Fruit fly (Drosophila melanogaster): Measurements from ENCODE around the gene Fancl.
A peak's percentile ranks its signal among the peaks of the same experiment; 100 is the strongest.

The Fancl gene

dm6 chr3R:10052695-10053382 lies at the start of gene Fancl, which contains the start of gene Npc2e:
Gene Fancl, minus strand, starts transcription at chr3R:10052869.
Gene Npc2e, plus strand, starts transcription at chr3R:10053332.
- TF ChIP-seq CG12768 (GFP tag; optimal IDR thresholded peaks at IDR 0.05) (no peak), pad (GFP tag; optimal IDR thresholded peaks at IDR 0.05) (no peak), ovo (GFP tag; optimal IDR thresholded peaks at IDR 0.05) (no peak), bab1 (GFP tag; optimal IDR thresholded peaks at IDR 0.05) (no peak), CG14711 (tag; optimal IDR thresholded peaks at IDR 0.05) (no peak), CG7101 (tag; optimal IDR thresholded peaks at IDR 0.05) (no peak), Hr96 (GFP tag; optimal IDR thresholded peaks at IDR 0.05) (no peak), cnc (optimal IDR thresholded peaks at IDR 0.05) (no peak), CG11617 (GFP tag; optimal IDR thresholded peaks at IDR 0.05) (no peak)

- TF ChIP-seq bab1 (GFP tag; optimal IDR thresholded peaks at IDR 0.05) (peak; percentile 73), Hr96 (GFP tag; optimal IDR thresholded peaks at IDR 0.05) (no peak), CG7101 (tag; optimal IDR thresholded peaks at IDR 0.05) (no peak), pad (GFP tag; optimal IDR thresholded peaks at IDR 0.05) (peak; percentile 47), kay (GFP tag; ENCODE audit: borderline replicate concordance) (peak; percentile 53), CG7045 (GFP tag; optimal IDR thresholded peaks at IDR 0.05) (no peak), CG1620 (GFP tag; optimal IDR thresholded peaks at IDR 0.05) (no peak), CG5204 (GFP tag; optimal IDR thresholded peaks at IDR 0.05) (no peak), cnc (optimal IDR thresholded peaks at IDR 0.05) (no peak), CG33017 (tag; optimal IDR thresholded peaks at IDR 0.05) (no peak), Mnt (GFP tag; optimal IDR thresholded peaks at IDR 0.05) (no peak), Clk (GFP tag; optimal IDR thresholded peaks at IDR 0.05) (peak; percentile 16), ovo (GFP tag; optimal IDR thresholded peaks at IDR 0.05) (no peak), tj (GFP tag; optimal IDR thresholded peaks at IDR 0.05) (peak; percentile 11), cic (GFP tag; optimal IDR thresholded peaks at IDR 0.05) (no peak), CG14711 (tag; optimal IDR thresholded peaks at IDR 0.05) (peak; percentile 0), CG11617 (GFP tag; optimal IDR thresholded peaks at IDR 0.05) (no peak), toe (GFP tag; optimal IDR thresholded peaks at IDR 0.05) (no peak), Crg-1 (GFP tag; optimal IDR thresholded peaks at IDR 0.05) (no peak), CG12768 (GFP tag; optimal IDR thresholded peaks at IDR 0.05) (no peak)
Observed at dm6 chr3R:10100498-10101196, 48.0 kb upstream of the Fancl start.

- TF ChIP-seq CG12768 (GFP tag; optimal IDR thresholded peaks at IDR 0.05) (peak; percentile 71), Mnt (GFP tag; optimal IDR thresholded peaks at IDR 0.05) (peak; percentile 19), cic (GFP tag; optimal IDR thresholded peaks at IDR 0.05) (peak; percentile 30), tj (GFP tag; optimal IDR thresholded peaks at IDR 0.05) (no peak), kay (GFP tag; ENCODE audit: borderline replicate concordance) (peak; percentile 24), CG7101 (tag; optimal IDR thresholded peaks at IDR 0.05) (no peak)
Observed at dm6 chr3R:10099401-10099848, 46.8 kb upstream of the Fancl start.

- no peak for TF ChIP-seq CG7045 (GFP tag; optimal IDR thresholded peaks at IDR 0.05)
- no peak for TF ChIP-seq CG14711 (tag; optimal IDR thresholded peaks at IDR 0.05)
- TF ChIP-seq ovo (GFP tag; optimal IDR thresholded peaks at IDR 0.05), result no peak
- TF ChIP-seq CG33017 (tag; optimal IDR thresholded peaks at IDR 0.05), result no peak
- TF ChIP-seq Hr96 (GFP tag; optimal IDR thresholded peaks at IDR 0.05), result no peak
- TF ChIP-seq CG11617 (GFP tag; optimal IDR thresholded peaks at IDR 0.05), result no peak
- no peak for TF ChIP-seq CG1620 (GFP tag; optimal IDR thresholded peaks at IDR 0.05)
- TF ChIP-seq toe (GFP tag; optimal IDR thresholded peaks at IDR 0.05), result no peak
- TF ChIP-seq Mnt (GFP tag; optimal IDR thresholded peaks at IDR 0.05), result no peak
- TF ChIP-seq CG12768 (GFP tag; optimal IDR thresholded peaks at IDR 0.05), result no peak
- TF ChIP-seq CG7101 (tag; optimal IDR thresholded peaks at IDR 0.05), result no peak
- TF ChIP-seq CG5204 (GFP tag; optimal IDR thresholded peaks at IDR 0.05), result no peak
- TF ChIP-seq cic (GFP tag; optimal IDR thresholded peaks at IDR 0.05), result no peak
Observed at dm6 chr3R:10098296-10098675, 45.6 kb upstream of the Fancl start.

DNA sequence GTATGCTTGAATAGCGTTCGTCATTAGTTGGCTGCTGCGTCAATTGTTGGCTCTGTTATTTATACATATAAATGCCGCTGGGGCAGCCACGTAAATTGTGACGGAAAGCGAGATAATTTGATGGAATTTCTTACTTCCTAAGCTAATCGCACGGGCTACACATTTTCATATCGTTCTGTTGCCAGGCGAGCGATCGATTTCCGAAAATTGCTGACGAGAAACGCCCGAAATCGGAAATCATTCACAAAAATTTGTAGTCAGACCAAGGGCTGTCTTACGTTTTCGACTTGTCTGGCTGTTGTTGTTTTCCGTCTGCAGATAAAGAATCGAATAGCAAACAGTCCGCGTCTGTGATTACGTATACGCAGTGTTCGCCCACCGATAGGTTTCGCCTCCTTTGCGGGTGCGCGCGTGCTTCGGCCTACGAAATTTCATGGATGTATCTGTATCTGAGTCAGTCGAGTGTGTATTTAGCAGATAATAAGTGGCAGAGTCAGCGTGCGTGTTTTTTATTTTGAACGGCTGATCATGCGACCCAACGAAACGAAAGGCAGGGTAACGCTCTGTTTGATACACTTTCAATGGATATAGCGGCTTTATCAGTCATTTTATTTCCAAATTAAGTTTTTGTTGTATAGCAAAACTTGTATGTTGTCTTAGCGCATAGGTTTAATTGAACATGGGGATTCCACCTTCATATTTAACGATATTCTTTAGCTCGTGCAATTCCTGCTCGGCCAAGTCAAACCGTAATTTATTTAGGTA lies 45.0 kb upstream of the Fancl start:
- no peak for TF ChIP-seq CG11617 (GFP tag; optimal IDR thresholded peaks at IDR 0.05)
- TF ChIP-seq ovo (GFP tag; optimal IDR thresholded peaks at IDR 0.05), result no peak
- TF ChIP-seq Mnt (GFP tag; optimal IDR thresholded peaks at IDR 0.05), result peak; percentile 35
- TF ChIP-seq Hr96 (GFP tag; optimal IDR thresholded peaks at IDR 0.05), result no peak
- peak; percentile 26 for TF ChIP-seq CG7045 (GFP tag; optimal IDR thresholded peaks at IDR 0.05)
- TF ChIP-seq cic (GFP tag; optimal IDR thresholded peaks at IDR 0.05), result peak; percentile 70
- no peak for TF ChIP-seq Clk (GFP tag; optimal IDR thresholded peaks at IDR 0.05)
- TF ChIP-seq CG33017 (tag; optimal IDR thresholded peaks at IDR 0.05), result peak; percentile 3
- TF ChIP-seq tj (GFP tag; optimal IDR thresholded peaks at IDR 0.05), result no peak
- TF ChIP-seq kay (GFP tag; ENCODE audit: borderline replicate concordance), result no peak
- no peak for TF ChIP-seq bab1 (GFP tag; optimal IDR thresholded peaks at IDR 0.05)
- TF ChIP-seq CG12768 (GFP tag; optimal IDR thresholded peaks at IDR 0.05), result no peak
- no peak for TF ChIP-seq toe (GFP tag; optimal IDR thresholded peaks at IDR 0.05)

DNA sequence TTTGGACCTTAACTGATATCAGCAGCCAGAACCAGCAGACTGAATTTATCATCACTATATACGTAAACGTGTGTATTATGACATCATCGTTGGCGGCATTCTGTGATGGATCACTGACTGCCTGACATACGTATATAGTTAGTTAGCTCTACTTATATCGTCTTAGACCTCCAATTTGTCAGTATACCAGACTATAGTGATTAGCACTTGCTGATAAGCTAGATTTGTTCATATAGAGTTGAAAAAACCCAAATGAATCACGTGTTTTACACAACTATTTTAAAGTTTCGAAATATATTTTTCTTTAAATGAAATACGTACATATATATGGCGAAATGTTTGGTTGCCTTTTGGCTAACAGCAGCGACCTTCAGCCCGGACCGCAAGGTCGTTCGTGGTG lies 43.1 kb upstream of the Fancl start:
- TF ChIP-seq cnc (optimal IDR thresholded peaks at IDR 0.05) (no peak), CG1620 (GFP tag; optimal IDR thresholded peaks at IDR 0.05) (no peak), CG33017 (tag; optimal IDR thresholded peaks at IDR 0.05) (no peak), Crg-1 (GFP tag; optimal IDR thresholded peaks at IDR 0.05) (no peak), CG7101 (tag; optimal IDR thresholded peaks at IDR 0.05) (no peak), ovo (GFP tag; optimal IDR thresholded peaks at IDR 0.05) (no peak), bab1 (GFP tag; optimal IDR thresholded peaks at IDR 0.05) (no peak), kay (GFP tag; ENCODE audit: borderline replicate concordance) (peak; percentile 90)

Data from whole organism, adult.